Worm (Caenorhabditis elegans): ENCODE data around the gene ttr-23.

DNA sequence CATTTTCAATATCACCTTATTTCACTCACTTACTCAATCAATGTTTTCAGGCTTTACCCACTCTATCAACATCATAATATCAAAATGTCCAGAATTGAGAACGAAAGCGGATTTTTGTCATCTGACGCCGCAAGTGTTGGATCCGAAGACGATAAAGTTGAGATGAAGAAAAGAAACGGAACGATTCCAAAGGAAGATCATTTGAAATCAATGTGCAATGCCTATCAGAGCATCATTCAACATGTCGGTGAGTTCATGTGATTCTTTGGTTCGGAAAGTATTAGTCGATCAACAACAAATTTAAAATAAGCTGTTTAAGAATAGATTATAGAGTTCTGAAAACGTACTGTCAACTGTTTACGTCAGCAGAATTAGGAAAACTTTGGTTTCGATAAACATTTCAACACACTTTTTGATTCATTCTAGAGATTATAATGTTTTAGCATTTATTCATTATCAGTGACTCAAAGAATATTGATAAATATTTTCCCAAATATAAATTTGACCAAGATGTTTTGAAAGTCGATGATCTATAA lies 24.8 kb downstream of the ttr-23 start, which contains the start of gene cat-4:
- TF ChIP-seq tbx-2 (tag; optimal IDR thresholded peaks at IDR 0.05) (no peak), nhr-77 (tag; optimal IDR thresholded peaks at IDR 0.05) (no peak), ztf-4 (tag; optimal IDR thresholded peaks at IDR 0.05) (no peak)
